Worm (Caenorhabditis elegans) whole organism, young adult: ENCODE data around the gene col-124.

ENCODE experiments used
- F49E8.2 ChIP-seq: sonication (generic microtip); optimal IDR thresholded peaks from 3 replicates; lab custom pipeline; 2017; ENCODE audit warnings: missing genetic modification characterization, mild to moderate bottlenecking, missing compliant biosample characterization, antibody characterized with exemption, moderate library complexity; ENCODE audit not compliant: insufficient read depth
- atf-7 ChIP-seq: sonication (generic microtip); optimal IDR thresholded peaks from 2 replicates; lab custom pipeline; 2017; ENCODE audit warnings: mild to moderate bottlenecking, missing genetic modification characterization, missing compliant biosample characterization
- die-1 ChIP-seq: sonication (generic microtip); optimal IDR thresholded peaks from 2 replicates; lab custom pipeline; 2016; ENCODE audit warnings: missing genotype, mild to moderate bottlenecking, missing genetic modification characterization, missing compliant biosample characterization
- nhr-179 ChIP-seq: sonication (generic microtip); optimal IDR thresholded peaks from 2 replicates; lab custom pipeline; 2016; ENCODE audit warnings: mild to moderate bottlenecking, missing genetic modification characterization, missing compliant biosample characterization
- pha-4 ChIP-seq: fragments of 150-350 bp; sonication (generic microtip); optimal IDR thresholded peaks from 2 replicates; lab custom pipeline; 2014; ENCODE audit warnings: missing biosample characterization, missing genetic modification reagents, missing genetic modification characterization
- unc-62 ChIP-seq: fragments of 150-350 bp; optimal IDR thresholded peaks from 2 replicates; lab custom pipeline; 2014; ENCODE audit warnings: missing biosample characterization, missing genetic modification reagents, missing genetic modification characterization

ce11 chrIV:10245666-10246210, 29.5 kb downstream of the col-124 start, which contains the start of gene F01G10.10:
- peak; percentile 23 for TF ChIP-seq die-1 (tag; lab: Kevin White, UChicago)
- TF ChIP-seq atf-7, result no peak
- no peak for TF ChIP-seq nhr-179 (tag; lab: Kevin White, UChicago)
- no peak for TF ChIP-seq pha-4 (tag; lab: Kevin White, UChicago)
- TF ChIP-seq unc-62, result no peak
- TF ChIP-seq F49E8.2 (tag; lab: Kevin White, UChicago), result peak; percentile 5
